Fruit fly (Drosophila melanogaster) whole organism: ENCODE measurements around the gene CG31407.

Source experiments
- Dll ChIP-seq: fragments of >200 bp; optimal IDR thresholded peaks from 2 replicates; lab custom pipeline; 2017
- pan ChIP-seq: fragments of >200 bp; optimal IDR thresholded peaks from 2 replicates; lab custom pipeline; 2017

- no peak for TF ChIP-seq pan (lab: Kevin White, UChicago)
- TF ChIP-seq Dll (lab: Kevin White, UChicago), result no peak
These were observed 6.5 kb upstream of the CG31407 start for dm6 chr3R:10031480-10031879.
